Worm (Caenorhabditis elegans): ENCODE measurements around the gene K09E4.4.
A peak's percentile ranks its signal among the peaks of the same experiment; 100 is the strongest.

Gene K09E4.4

ce11 chrII:14143838-14144268, 21.9 kb upstream of the K09E4.4 start, which contains the start of gene W03H9.2 (continued):
- peak in 1 of 2 experiments; percentile 79 for TF ChIP-seq ztf-11 (tag; optimal IDR thresholded peaks at IDR 0.05)
- TF ChIP-seq elt-2 (tag; optimal IDR thresholded peaks at IDR 0.05): peak; percentile 62
- TF ChIP-seq C04F5.9 (tag; optimal IDR thresholded peaks at IDR 0.05): peak; percentile 79
- TF ChIP-seq nhr-90 (tag; optimal IDR thresholded peaks at IDR 0.05; ENCODE audit: poor library complexity): peak; percentile 84
- TF ChIP-seq egl-27 (tag; optimal IDR thresholded peaks at IDR 0.05): no peak
- peak; percentile 86 for TF ChIP-seq nhr-85 (tag)
- TF ChIP-seq unc-98 (GFP tag; IDR thresholded peaks at IDR 0.05): peak; percentile 85
- TF ChIP-seq ets-5 (GFP tag; IDR thresholded peaks at IDR 0.05): no peak
- no peak for TF ChIP-seq grh-1 (GFP tag; IDR thresholded peaks at IDR 0.05)
- TF ChIP-seq aha-1 (tag; optimal IDR thresholded peaks at IDR 0.05): no peak
- TF ChIP-seq lin-15B (tag; optimal IDR thresholded peaks at IDR 0.05): peak; percentile 16
- TF ChIP-seq ceh-8 (GFP tag; optimal IDR thresholded peaks at IDR 0.05): peak; percentile 85
- TF ChIP-seq lin-35 (GFP tag; optimal IDR thresholded peaks at IDR 0.05): peak; percentile 66 to 88
- no peak for TF ChIP-seq mef-2 (tag; optimal IDR thresholded peaks at IDR 0.05)
- TF ChIP-seq C34B4.2 (tag; optimal IDR thresholded peaks at IDR 0.05): no peak
- TF ChIP-seq fkh-8 (tag; optimal IDR thresholded peaks at IDR 0.05): peak; percentile 90
- TF ChIP-seq unc-62 (GFP tag; optimal IDR thresholded peaks at IDR 0.05): no peak
- peak; percentile 54 for TF ChIP-seq mep-1 (tag; optimal IDR thresholded peaks at IDR 0.05)
- TF ChIP-seq xbp-1 (tag; optimal IDR thresholded peaks at IDR 0.05): peak; percentile 72
- no peak for TF ChIP-seq lin-14 (GFP tag; optimal IDR thresholded peaks at IDR 0.05)
- peak; percentile 84 for TF ChIP-seq nhr-47 (tag; optimal IDR thresholded peaks at IDR 0.05)
- peak; percentile 80 for TF ChIP-seq vab-15 (tag; optimal IDR thresholded peaks at IDR 0.05)
- no peak for TF ChIP-seq alr-1 (tag; optimal IDR thresholded peaks at IDR 0.05; ENCODE audit: borderline replicate concordance)
- no peak for TF ChIP-seq mdl-1 (tag; optimal IDR thresholded peaks at IDR 0.05)
- TF ChIP-seq blmp-1 (tag; optimal IDR thresholded peaks at IDR 0.05): no peak
- peak; percentile 62 for TF ChIP-seq C16A3.4 (tag; optimal IDR thresholded peaks at IDR 0.05)
- TF ChIP-seq zag-1 (tag; optimal IDR thresholded peaks at IDR 0.05): no peak
- no peak for TF ChIP-seq efl-3 (GFP tag; optimal IDR thresholded peaks at IDR 0.05)
- peak; percentile 65 for TF ChIP-seq sox-4 (tag; optimal IDR thresholded peaks at IDR 0.05)
- peak; percentile 41 to 86 (median 76) for TF ChIP-seq ceh-82 (tag; optimal IDR thresholded peaks at IDR 0.05)
- TF ChIP-seq ama-1 (optimal IDR thresholded peaks at IDR 0.05): no peak

- TF ChIP-seq rnt-1 (tag; optimal IDR thresholded peaks at IDR 0.05) (peak; percentile 74), nhr-19 (GFP tag; conservative IDR thresholded peaks at IDR 0.05) (peak; percentile 68), nhr-77 (tag; optimal IDR thresholded peaks at IDR 0.05) (peak; percentile 55), nhr-47 (tag; optimal IDR thresholded peaks at IDR 0.05) (peak; percentile 66), nhr-85 (tag) (peak; percentile 57), isw-1 (GFP tag; IDR thresholded peaks at IDR 0.05) (peak; percentile 45), snu-23 (GFP tag; optimal IDR thresholded peaks at IDR 0.05) (peak; percentile 55), ceh-82 (tag; optimal IDR thresholded peaks at IDR 0.05) (peak; percentile 3 to 59 (median 34)), nhr-20 (tag; optimal IDR thresholded peaks at IDR 0.05) (peak; percentile 42), ceh-88 (GFP tag; IDR thresholded peaks at IDR 0.05) (0 out of 2 replicates have a peak, but pooled peaks have one; percentile 8), swsn-7 (tag; optimal IDR thresholded peaks at IDR 0.05) (peak; percentile 47), ztf-11 (tag; optimal IDR thresholded peaks at IDR 0.05) (peak in 1 of 2 experiments; percentile 37), nhr-90 (tag; optimal IDR thresholded peaks at IDR 0.05; ENCODE audit: poor library complexity) (peak; percentile 65), mep-1 (tag; optimal IDR thresholded peaks at IDR 0.05) (peak; percentile 49), lin-35 (GFP tag; optimal IDR thresholded peaks at IDR 0.05) (peak; percentile 30 to 44), xbp-1 (tag; optimal IDR thresholded peaks at IDR 0.05) (peak; percentile 39), dsc-1 (tag; optimal IDR thresholded peaks at IDR 0.05) (peak; percentile 14), ceh-8 (GFP tag; optimal IDR thresholded peaks at IDR 0.05) (peak; percentile 43), efl-1 (optimal IDR thresholded peaks at IDR 0.05) (peak; percentile 46 to 62), efl-1 (GFP tag; optimal IDR thresholded peaks at IDR 0.05 in 1 of 2) (peak; percentile 58 to 96), lsy-2 (tag; optimal IDR thresholded peaks at IDR 0.05) (peak; percentile 48 to 55), tbx-2 (tag; optimal IDR thresholded peaks at IDR 0.05) (peak; percentile 44), nhr-71 (tag; optimal IDR thresholded peaks at IDR 0.05) (peak; percentile 5), dpl-1 (GFP tag; optimal IDR thresholded peaks at IDR 0.05) (peak; percentile 27 to 64 (median 51)), F16B12.6 (tag; optimal IDR thresholded peaks at IDR 0.05) (peak; percentile 93), unc-86 (tag; optimal IDR thresholded peaks at IDR 0.05) (peak; percentile 47), mab-9 (GFP tag; IDR thresholded peaks at IDR 0.05) (peak; percentile 57)
Measured at ce11 chrII:14142098-14142554, 20.2 kb upstream of the K09E4.4 start, which contains the start of gene cacn-1. TSS of gene cacn-1 (minus strand) at chrII:14142148.

Data from whole organism, L1 larva.